Fruit fly (Drosophila melanogaster): ENCODE measurements around the gene bel.
A peak's percentile ranks its signal among the peaks of the same experiment; 100 is the strongest.

The bel gene

DNA sequence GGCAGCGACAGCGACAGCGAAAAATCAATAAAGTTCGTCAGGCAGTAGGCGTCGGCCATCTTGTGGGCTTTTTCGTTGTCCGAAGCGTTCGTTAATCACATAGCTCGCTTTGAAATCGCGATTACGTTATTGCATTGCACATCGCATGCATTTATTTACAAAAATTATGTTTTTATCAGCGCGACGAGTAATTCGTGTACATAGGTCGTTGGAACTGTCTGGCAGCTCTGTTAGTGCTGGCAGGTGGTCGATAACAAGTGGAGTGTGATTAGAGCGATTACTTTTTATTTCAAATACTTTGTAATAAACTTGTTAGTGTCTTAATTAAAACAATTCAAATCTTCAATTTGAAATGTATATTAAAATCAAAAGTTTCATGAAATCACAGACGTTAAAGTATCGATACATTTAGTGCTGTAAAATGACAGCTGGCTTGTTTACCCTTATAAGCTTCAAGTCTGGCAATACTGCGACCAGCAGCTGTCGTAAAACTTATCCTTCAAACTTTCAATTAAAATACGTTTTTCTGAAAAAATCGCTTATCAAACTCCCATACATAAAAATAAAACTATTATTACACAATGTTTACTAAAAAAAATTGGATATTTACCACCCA, 3.2 kb upstream of the bel start, which contains the start of gene CG8032 (continued):
- TF ChIP-seq CG15696 (tag; optimal IDR thresholded peaks at IDR 0.05), result peak; percentile 9
- TF ChIP-seq dm (GFP tag; optimal IDR thresholded peaks at IDR 0.05), result peak; percentile 60
- TF ChIP-seq inv (GFP tag; IDR thresholded peaks at IDR 0.05; ENCODE audit: partially characterized antibody), result 0 out of 2 replicates have a peak, but pooled peaks have one; percentile 27
- no peak for TF ChIP-seq CG10366 (GFP tag; IDR thresholded peaks at IDR 0.05)
- peak; percentile 93 for TF ChIP-seq CG10267 (tag; optimal IDR thresholded peaks at IDR 0.05)
- TF ChIP-seq CG17612 (GFP tag; IDR thresholded peaks at IDR 0.05), result no peak
- TF ChIP-seq CG11723 (GFP tag; optimal IDR thresholded peaks at IDR 0.05), result no peak
- TF ChIP-seq stwl (tag; optimal IDR thresholded peaks at IDR 0.05), result peak; percentile 65
- TF ChIP-seq yki (optimal IDR thresholded peaks at IDR 0.05), result no peak
- TF ChIP-seq C15 (GFP tag; IDR thresholded peaks at IDR 0.05), result no peak
- 0 out of 4 replicates have a peak, but pooled peaks have one; percentile 2 for TF ChIP-seq Gug (GFP tag; IDR thresholded peaks at IDR 0.05)
- peak; percentile 52 for TF ChIP-seq kay (GFP tag; optimal IDR thresholded peaks at IDR 0.05)
- TF ChIP-seq CG10431 (GFP tag; optimal IDR thresholded peaks at IDR 0.05), result no peak
- TF ChIP-seq lab (GFP tag; optimal IDR thresholded peaks at IDR 0.05), result peak; percentile 33
- no peak for TF ChIP-seq Oaz (GFP tag; IDR thresholded peaks at IDR 0.05)
- 0 out of 2 replicates have a peak, but pooled peaks have one; percentile 14 for TF ChIP-seq CG32767 (GFP tag; IDR thresholded peaks at IDR 0.05)
- TF ChIP-seq tap (tag; optimal IDR thresholded peaks at IDR 0.05), result peak; percentile 16
- TF ChIP-seq row (GFP tag; IDR thresholded peaks at IDR 0.05), result peak; percentile 62
- TF ChIP-seq az2 (GFP tag; optimal IDR thresholded peaks at IDR 0.05), result peak; percentile 35
- TF ChIP-seq CG7745 (tag; optimal IDR thresholded peaks at IDR 0.05), result no peak
- peak; percentile 75 to 95 for TF ChIP-seq crp (GFP tag; optimal IDR thresholded peaks at IDR 0.05)
- TF ChIP-seq gce (GFP tag; IDR thresholded peaks at IDR 0.05), result no peak
- peak; percentile 47 for TF ChIP-seq CG18262 (tag; optimal IDR thresholded peaks at IDR 0.05)
- TF ChIP-seq Myb (GFP tag; optimal IDR thresholded peaks at IDR 0.05), result peak; percentile 57
- peak; percentile 49 for TF ChIP-seq CG9727 (GFP tag; optimal IDR thresholded peaks at IDR 0.05)
- TF ChIP-seq Bgb (GFP tag; IDR thresholded peaks at IDR 0.05; ENCODE audit: partially characterized antibody), result peak; percentile 65
- TF ChIP-seq CG13296 (GFP tag; optimal IDR thresholded peaks at IDR 0.05), result peak; percentile 16
- TF ChIP-seq phol (tag; optimal IDR thresholded peaks at IDR 0.05), result peak; percentile 64
- TF ChIP-seq CG34224 (GFP tag; IDR thresholded peaks at IDR 0.05; ENCODE audit: partially characterized antibody), result peak; percentile 76; the same call in 2 of the 3 replicates
- no peak for TF ChIP-seq CG12104 (GFP tag; optimal IDR thresholded peaks at IDR 0.05)
- peak; percentile 65 for TF ChIP-seq Max (GFP tag; optimal IDR thresholded peaks at IDR 0.05)
- peak; percentile 74 for TF ChIP-seq CG12391 (tag; optimal IDR thresholded peaks at IDR 0.05)
- peak; percentile 14 for TF ChIP-seq Bdp1 (GFP tag; optimal IDR thresholded peaks at IDR 0.05)
- TF ChIP-seq CG12942 (GFP tag; optimal IDR thresholded peaks at IDR 0.05), result peak; percentile 32

- TF ChIP-seq vfl (GFP tag; optimal IDR thresholded peaks at IDR 0.05), result no peak
- TF ChIP-seq sr (GFP tag; IDR thresholded peaks at IDR 0.05), result no peak
- TF ChIP-seq CG3163 (GFP tag; optimal IDR thresholded peaks at IDR 0.05), result peak; percentile 52
- TF ChIP-seq CG15479 (GFP tag; optimal IDR thresholded peaks at IDR 0.05), result peak; percentile 67
- no peak for TF ChIP-seq hth (optimal IDR thresholded peaks at IDR 0.05)
- TF ChIP-seq Hr78 (GFP tag; optimal IDR thresholded peaks at IDR 0.05), result no peak
- TF ChIP-seq grn (GFP tag; optimal IDR thresholded peaks at IDR 0.05), result no peak
- no peak for TF ChIP-seq dimm (GFP tag; IDR thresholded peaks at IDR 0.05)
- TF ChIP-seq luna (GFP tag; optimal IDR thresholded peaks at IDR 0.05), result peak; percentile 5
- peak; percentile 87 for TF ChIP-seq tna (GFP tag; IDR thresholded peaks at IDR 0.05; ENCODE audit: partially characterized antibody)
- peak; percentile 81 for TF ChIP-seq Dll (GFP tag; IDR thresholded peaks at IDR 0.05; ENCODE audit: partially characterized antibody)
- peak; percentile 89 for TF ChIP-seq unc-4 (GFP tag; IDR thresholded peaks at IDR 0.05; ENCODE audit: partially characterized antibody)
- TF ChIP-seq ci (GFP tag; IDR thresholded peaks at IDR 0.05), result peak; percentile 71; the same call in 1 of the 3 replicates
- no peak for TF ChIP-seq Poxn (GFP tag; IDR thresholded peaks at IDR 0.05)
- no peak for TF ChIP-seq Hmx (GFP tag; optimal IDR thresholded peaks at IDR 0.05)
- peak; percentile 94 for TF ChIP-seq Opbp (GFP tag; IDR thresholded peaks at IDR 0.05; ENCODE audit: partially characterized antibody)
These were observed 477 bp downstream of the bel start for dm6 chr3R:8659907-8660660.
